Comparison of ENCODE assay signal across 1 fruit fly cellular context in genomic region chr4:43179-43935, dm6.
TF ChIP-seq lines count a peak whose summit lies in the region.

Gene PlexB, minus strand, starts transcription at chr4:43778.

TF ChIP-seq in whole organism, embryonic, 481 proteins besides CTCF, POLR2A, EP300 and RAD21 (continued from another document):
- no peak for TF ChIP-seq H15 (GFP tag; IDR thresholded peaks at IDR 0.05; lab: Robert Waterston, UW)
- TF ChIP-seq CkIIα-i1 (GFP tag; IDR thresholded peaks at IDR 0.05; lab: Robert Waterston, UW) = no peak
- peak; percentile 94 for TF ChIP-seq CG32767 (GFP tag; IDR thresholded peaks at IDR 0.05; lab: Robert Waterston, UW)
- no peak for TF ChIP-seq chif (GFP tag; optimal IDR thresholded peaks at IDR 0.05; lab: Kevin White, UChicago)
- no peak for TF ChIP-seq ara (GFP tag; IDR thresholded peaks at IDR 0.05; lab: Robert Waterston, UW)
- no peak for TF ChIP-seq CG11093 (GFP tag; IDR thresholded peaks at IDR 0.05; lab: Robert Waterston, UW)
- no peak for TF ChIP-seq tup (GFP tag; optimal IDR thresholded peaks at IDR 0.05; lab: Kevin White, UChicago)
- no peak for TF ChIP-seq CG17612 (GFP tag; IDR thresholded peaks at IDR 0.05; lab: Robert Waterston, UW)
- TF ChIP-seq yki (optimal IDR thresholded peaks at IDR 0.05; lab: Kevin White, UChicago) = no peak
- TF ChIP-seq Ssrp (tag; optimal IDR thresholded peaks at IDR 0.05; lab: Kevin White, UChicago) = no peak
- no peak for TF ChIP-seq maf-S (GFP tag; optimal IDR thresholded peaks at IDR 0.05; lab: Kevin White, UChicago)
- TF ChIP-seq CG15696 (tag; optimal IDR thresholded peaks at IDR 0.05; lab: Kevin White, UChicago) = no peak
- no peak for TF ChIP-seq CG1792 (GFP tag; optimal IDR thresholded peaks at IDR 0.05; lab: Kevin White, UChicago)
- peak; percentile 33; the same call in 1 of the 3 replicates for TF ChIP-seq zfh1 (GFP tag; IDR thresholded peaks at IDR 0.05; lab: Robert Waterston, UW)
- no peak for TF ChIP-seq nerfin-1 (tag; optimal IDR thresholded peaks at IDR 0.05; lab: Kevin White, UChicago)
- TF ChIP-seq sna (GFP tag; IDR thresholded peaks at IDR 0.05; lab: Robert Waterston, UW; ENCODE audit: partially characterized antibody) = no peak
- TF ChIP-seq pzg (GFP tag; optimal IDR thresholded peaks at IDR 0.05; lab: Kevin White, UChicago) = peak; percentile 83
- TF ChIP-seq kay (GFP tag; optimal IDR thresholded peaks at IDR 0.05; lab: Kevin White, UChicago) = no peak
- TF ChIP-seq PHDP (tag; optimal IDR thresholded peaks at IDR 0.05; lab: Kevin White, UChicago) = no peak
- no peak for TF ChIP-seq CG10462 (GFP tag; optimal IDR thresholded peaks at IDR 0.05; lab: Kevin White, UChicago)
- no peak for TF ChIP-seq zf30C (GFP tag; optimal IDR thresholded peaks at IDR 0.05; lab: Kevin White, UChicago)
- TF ChIP-seq zen2 (GFP tag; IDR thresholded peaks at IDR 0.05; lab: Robert Waterston, UW; ENCODE audit: partially characterized antibody) = no peak; the same call in 2 of the 3 replicates
- TF ChIP-seq CG34224 (GFP tag; IDR thresholded peaks at IDR 0.05; lab: Robert Waterston, UW; ENCODE audit: partially characterized antibody) = peak; percentile 75
- TF ChIP-seq ato (GFP tag; IDR thresholded peaks at IDR 0.05; lab: Robert Waterston, UW; ENCODE audit: partially characterized antibody) = no peak
- no peak for TF ChIP-seq Dip2 (GFP tag; IDR thresholded peaks at IDR 0.05; lab: Robert Waterston, UW)
- peak; percentile 92 for TF ChIP-seq inv (GFP tag; IDR thresholded peaks at IDR 0.05; lab: Robert Waterston, UW; ENCODE audit: partially characterized antibody)
- no peak for TF ChIP-seq Chrac-16 (GFP tag; optimal IDR thresholded peaks at IDR 0.05; lab: Kevin White, UChicago)
- TF ChIP-seq tll (GFP tag; optimal IDR thresholded peaks at IDR 0.05; lab: Kevin White, UChicago) = peak in 1 of 2 experiments; percentile 67
- TF ChIP-seq Bdp1 (GFP tag; optimal IDR thresholded peaks at IDR 0.05; lab: Kevin White, UChicago) = no peak
- TF ChIP-seq ttk (GFP tag; IDR thresholded peaks at IDR 0.05; lab: Robert Waterston, UW) = no peak
- TF ChIP-seq Antp (GFP tag; optimal IDR thresholded peaks at IDR 0.05; lab: Kevin White, UChicago) = no peak
- TF ChIP-seq bbx (GFP tag; IDR thresholded peaks at IDR 0.05; lab: Robert Waterston, UW; ENCODE audit: partially characterized antibody) = peak; percentile 93
- TF ChIP-seq Hmr (GFP tag; optimal IDR thresholded peaks at IDR 0.05; lab: Kevin White, UChicago) = no peak
- no peak for TF ChIP-seq E2f1 (GFP tag; IDR thresholded peaks at IDR 0.05; lab: Robert Waterston, UW)
- peak; percentile 30; the same call in 1 of the 2 replicates for TF ChIP-seq onecut (GFP tag; IDR thresholded peaks at IDR 0.05; lab: Robert Waterston, UW)
- TF ChIP-seq vvl (GFP tag; IDR thresholded peaks at IDR 0.05; lab: Robert Waterston, UW) = peak; percentile 91; the same call in 1 of the 2 replicates
- TF ChIP-seq CG18599 (GFP tag; optimal IDR thresholded peaks at IDR 0.05; lab: Kevin White, UChicago) = no peak
- TF ChIP-seq tx (GFP tag; optimal IDR thresholded peaks at IDR 0.05; lab: Kevin White, UChicago) = no peak
- peak in 1 of 3 experiments; percentile 91 for TF ChIP-seq lola (GFP tag; optimal IDR thresholded peaks at IDR 0.05; lab: Kevin White, UChicago)
- TF ChIP-seq ci (GFP tag; IDR thresholded peaks at IDR 0.05; lab: Robert Waterston, UW) = no peak
- no peak for TF ChIP-seq ken (GFP tag; IDR thresholded peaks at IDR 0.05; lab: Robert Waterston, UW)
- TF ChIP-seq tio (GFP tag; optimal IDR thresholded peaks at IDR 0.05; lab: Kevin White, UChicago) = no peak
- TF ChIP-seq CG6689 (GFP tag; IDR thresholded peaks at IDR 0.05; lab: Robert Waterston, UW) = no peak
- TF ChIP-seq dysf (GFP tag; IDR thresholded peaks at IDR 0.05; lab: Robert Waterston, UW) = no peak
- no peak for TF ChIP-seq CG8281 (tag; optimal IDR thresholded peaks at IDR 0.05; lab: Kevin White, UChicago)
- TF ChIP-seq CG11723 (GFP tag; optimal IDR thresholded peaks at IDR 0.05; lab: Kevin White, UChicago) = peak; percentile 97
- no peak for TF ChIP-seq sr (GFP tag; IDR thresholded peaks at IDR 0.05; lab: Robert Waterston, UW)
- TF ChIP-seq dan (GFP tag; IDR thresholded peaks at IDR 0.05; lab: Robert Waterston, UW) = no peak
- no peak for TF ChIP-seq Neu2 (GFP tag; optimal IDR thresholded peaks at IDR 0.05; lab: Kevin White, UChicago; ENCODE audit: borderline replicate concordance)
- TF ChIP-seq CG1647 (GFP tag; optimal IDR thresholded peaks at IDR 0.05; lab: Kevin White, UChicago) = no peak
- TF ChIP-seq CG32532 (GFP tag; IDR thresholded peaks at IDR 0.05; lab: Robert Waterston, UW) = no peak
- TF ChIP-seq Hsf (GFP tag; optimal IDR thresholded peaks at IDR 0.05; lab: Kevin White, UChicago) = no peak
- no peak for TF ChIP-seq ro (GFP tag; IDR thresholded peaks at IDR 0.05; lab: Robert Waterston, UW)
- TF ChIP-seq zen (tag; optimal IDR thresholded peaks at IDR 0.05; lab: Kevin White, UChicago) = peak; percentile 54
- TF ChIP-seq CG4360 (GFP tag; IDR thresholded peaks at IDR 0.05; lab: Robert Waterston, UW) = no peak
- TF ChIP-seq hkb (optimal IDR thresholded peaks at IDR 0.05; lab: Kevin White, UChicago) = no peak
- no peak for TF ChIP-seq hkb (GFP tag; IDR thresholded peaks at IDR 0.05; lab: Robert Waterston, UW)
- TF ChIP-seq CG10543 (GFP tag; optimal IDR thresholded peaks at IDR 0.05; lab: Kevin White, UChicago) = no peak
- TF ChIP-seq CG4282 (GFP tag; optimal IDR thresholded peaks at IDR 0.05; lab: Kevin White, UChicago) = no peak
- TF ChIP-seq CG2202 (tag; optimal IDR thresholded peaks at IDR 0.05; lab: Kevin White, UChicago) = no peak
- TF ChIP-seq CG3065 (GFP tag; optimal IDR thresholded peaks at IDR 0.05; lab: Kevin White, UChicago) = no peak
- no peak for TF ChIP-seq fu2 (GFP tag; optimal IDR thresholded peaks at IDR 0.05; lab: Kevin White, UChicago)
- peak; percentile 54 for TF ChIP-seq wek (GFP tag; optimal IDR thresholded peaks at IDR 0.05; lab: Kevin White, UChicago)
- peak; percentile 33 for TF ChIP-seq HLH54F (GFP tag; optimal IDR thresholded peaks at IDR 0.05; lab: Kevin White, UChicago)
- no peak for TF ChIP-seq CG4424 (GFP tag; optimal IDR thresholded peaks at IDR 0.05; lab: Kevin White, UChicago)
- peak; percentile 36 for TF ChIP-seq NC2β (GFP tag; optimal IDR thresholded peaks at IDR 0.05; lab: Kevin White, UChicago)
- no peak for TF ChIP-seq D (optimal IDR thresholded peaks at IDR 0.05; lab: Kevin White, UChicago)
- no peak for TF ChIP-seq D (GFP tag; optimal IDR thresholded peaks at IDR 0.05; lab: Kevin White, UChicago)
- TF ChIP-seq Hey (tag; optimal IDR thresholded peaks at IDR 0.05; lab: Kevin White, UChicago) = no peak
- TF ChIP-seq CG8359 (GFP tag; optimal IDR thresholded peaks at IDR 0.05; lab: Kevin White, UChicago; ENCODE audit: borderline replicate concordance) = no peak
- TF ChIP-seq CG5180 (GFP tag; optimal IDR thresholded peaks at IDR 0.05; lab: Kevin White, UChicago) = no peak
- no peak for TF ChIP-seq CG30403 (GFP tag; optimal IDR thresholded peaks at IDR 0.05; lab: Kevin White, UChicago)
- TF ChIP-seq CG7271 (tag; optimal IDR thresholded peaks at IDR 0.05; lab: Kevin White, UChicago) = peak; percentile 20
- TF ChIP-seq eve (GFP tag; optimal IDR thresholded peaks at IDR 0.05; lab: Kevin White, UChicago) = peak in 1 of 2 experiments; percentile 54
- TF ChIP-seq gfzf (GFP tag; optimal IDR thresholded peaks at IDR 0.05; lab: Kevin White, UChicago) = peak; percentile 29
- no peak for TF ChIP-seq cwo (GFP tag; optimal IDR thresholded peaks at IDR 0.05; lab: Kevin White, UChicago)
- no peak for TF ChIP-seq hth (optimal IDR thresholded peaks at IDR 0.05; lab: Kevin White, UChicago)
- TF ChIP-seq CG17385 (GFP tag; optimal IDR thresholded peaks at IDR 0.05; lab: Kevin White, UChicago) = no peak
- TF ChIP-seq fru (optimal IDR thresholded peaks at IDR 0.05; lab: Kevin White, UChicago) = no peak
- no peak for TF ChIP-seq CG6813 (GFP tag; optimal IDR thresholded peaks at IDR 0.05; lab: Kevin White, UChicago)
- no peak for TF ChIP-seq Nf-YA (GFP tag; IDR thresholded peaks at IDR 0.05; lab: Robert Waterston, UW)
- TF ChIP-seq disco-r (GFP tag; optimal IDR thresholded peaks at IDR 0.05; lab: Kevin White, UChicago) = no peak
- no peak for TF ChIP-seq corto (GFP tag; optimal IDR thresholded peaks at IDR 0.05; lab: Kevin White, UChicago)
- no peak for TF ChIP-seq Poxn (GFP tag; IDR thresholded peaks at IDR 0.05; lab: Robert Waterston, UW)
